Worm (Caenorhabditis elegans): ENCODE results near the gene spo-11.
A peak's percentile ranks its signal among the peaks of the same experiment; 100 is the strongest.

Gene spo-11

DNA sequence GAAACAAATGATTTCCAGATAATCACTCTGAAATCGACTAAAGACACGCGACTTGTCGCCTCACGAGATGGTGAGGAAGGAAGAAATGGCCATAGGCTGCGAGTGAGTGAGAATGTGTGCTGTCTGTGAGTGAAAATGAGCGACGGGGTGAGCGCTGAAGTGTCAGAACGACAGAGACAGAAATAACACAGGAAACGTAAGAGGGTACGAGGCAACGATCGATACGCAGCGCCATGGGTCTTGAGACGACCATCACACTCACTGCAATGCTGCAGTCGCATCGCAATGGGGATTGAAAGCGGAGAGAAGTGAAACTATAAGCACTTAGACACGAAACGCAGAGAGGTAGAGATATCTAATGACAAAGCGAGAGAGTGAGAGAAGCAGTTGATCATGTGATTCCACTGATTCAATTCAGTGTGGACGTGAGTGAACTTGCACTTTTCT, 41.9 kb downstream of the spo-11 start (continued):
- TF ChIP-seq ztf-11 (tag; optimal IDR thresholded peaks at IDR 0.05), result no peak

- no peak for TF ChIP-seq ztf-4 (tag; optimal IDR thresholded peaks at IDR 0.05)
- TF ChIP-seq nhr-129 (tag; optimal IDR thresholded peaks at IDR 0.05), result peak; percentile 12
- no peak for TF ChIP-seq lsy-2 (tag; optimal IDR thresholded peaks at IDR 0.05)
Measured at ce11 chrIV:11082153-11082552, 42.5 kb downstream of the spo-11 start, which contains the start of gene let-70. TSS of gene let-70 (minus strand) at chrIV:11082253.

- TF ChIP-seq ceh-16 (tag; optimal IDR thresholded peaks at IDR 0.05) (no peak), ZK546.5 (tag; optimal IDR thresholded peaks at IDR 0.05) (no peak), dmd-4 (tag; optimal IDR thresholded peaks at IDR 0.05) (no peak), mab-5 (tag; optimal IDR thresholded peaks at IDR 0.05) (no peak), nhr-21 (tag; optimal IDR thresholded peaks at IDR 0.05) (no peak), elt-1 (tag; optimal IDR thresholded peaks at IDR 0.05) (no peak), nhr-25 (tag; optimal IDR thresholded peaks at IDR 0.05) (peak; percentile 18), unc-62 (GFP tag; optimal IDR thresholded peaks at IDR 0.05) (no peak), ztf-1 (GFP tag; conservative IDR thresholded peaks at IDR 0.05) (no peak), mbf-1 (tag; optimal IDR thresholded peaks at IDR 0.05) (no peak), nhr-12 (tag; optimal IDR thresholded peaks at IDR 0.05) (no peak), blmp-1 (tag; optimal IDR thresholded peaks at IDR 0.05; ENCODE audit: insufficient read depth) (no peak), alr-1 (tag; optimal IDR thresholded peaks at IDR 0.05) (no peak), lsy-2 (tag; optimal IDR thresholded peaks at IDR 0.05) (peak in 1 of 2 experiments; percentile 36), mdl-1 (tag; optimal IDR thresholded peaks at IDR 0.05) (no peak), lin-39 (tag; optimal IDR thresholded peaks at IDR 0.05) (no peak), peb-1 (tag; optimal IDR thresholded peaks at IDR 0.05) (no peak), egl-27 (tag; optimal IDR thresholded peaks at IDR 0.05) (no peak), ztf-11 (tag; optimal IDR thresholded peaks at IDR 0.05) (no peak), Y55F3AM.14 (GFP tag; optimal IDR thresholded peaks at IDR 0.05) (peak; percentile 21), sma-3 (GFP tag; optimal IDR thresholded peaks at IDR 0.05) (no peak), nhr-10 (tag; optimal IDR thresholded peaks at IDR 0.05) (no peak), ceh-82 (tag; optimal IDR thresholded peaks at IDR 0.05) (no peak), nhr-23 (tag; optimal IDR thresholded peaks at IDR 0.05) (no peak), elt-3 (tag; optimal IDR thresholded peaks at IDR 0.05) (no peak), nhr-129 (tag; optimal IDR thresholded peaks at IDR 0.05) (peak; percentile 7), unc-39 (tag; optimal IDR thresholded peaks at IDR 0.05) (no peak), ama-1 (optimal IDR thresholded peaks at IDR 0.05) (peak; percentile 64), nhr-6 (tag; optimal IDR thresholded peaks at IDR 0.05) (no peak), skn-1 (tag; optimal IDR thresholded peaks at IDR 0.05) (no peak), sma-9 (GFP tag; optimal IDR thresholded peaks at IDR 0.05) (no peak), sma-9 (tag; optimal IDR thresholded peaks at IDR 0.05) (no peak), R02D3.7 (tag; optimal IDR thresholded peaks at IDR 0.05) (no peak), unc-55 (GFP tag; optimal IDR thresholded peaks at IDR 0.05) (no peak), nhr-77 (tag; optimal IDR thresholded peaks at IDR 0.05) (no peak), nhr-237 (tag; optimal IDR thresholded peaks at IDR 0.05) (no peak), fos-1 (tag; optimal IDR thresholded peaks at IDR 0.05) (no peak), zag-1 (tag; optimal IDR thresholded peaks at IDR 0.05) (no peak), nhr-11 (tag; optimal IDR thresholded peaks at IDR 0.05) (no peak), aly-2 (tag; optimal IDR thresholded peaks at IDR 0.05) (no peak), sem-4 (tag; optimal IDR thresholded peaks at IDR 0.05) (no peak), gmeb-1 (tag; optimal IDR thresholded peaks at IDR 0.05) (no peak), ztf-4 (tag; optimal IDR thresholded peaks at IDR 0.05) (peak; percentile 41), snpc-4 (tag; optimal IDR thresholded peaks at IDR 0.05) (no peak), C34F6.9 (tag; optimal IDR thresholded peaks at IDR 0.05) (no peak), crh-2 (tag; optimal IDR thresholded peaks at IDR 0.05) (no peak), lin-11 (tag; optimal IDR thresholded peaks at IDR 0.05) (no peak), F13H6.1 (tag; optimal IDR thresholded peaks at IDR 0.05) (no peak), lin-13 (GFP tag; optimal IDR thresholded peaks at IDR 0.05) (peak; percentile 20)
Measured at ce11 chrIV:11080823-11081285, 43.8 kb downstream of the spo-11 start, which contains the start of gene atg-7. TSS of gene atg-7 (minus strand) at chrIV:11081055.

All from whole organism, L2 larva.